Worm (Caenorhabditis elegans): Measurements from ENCODE around the gene mct-5.

The mct-5 gene

DNA sequence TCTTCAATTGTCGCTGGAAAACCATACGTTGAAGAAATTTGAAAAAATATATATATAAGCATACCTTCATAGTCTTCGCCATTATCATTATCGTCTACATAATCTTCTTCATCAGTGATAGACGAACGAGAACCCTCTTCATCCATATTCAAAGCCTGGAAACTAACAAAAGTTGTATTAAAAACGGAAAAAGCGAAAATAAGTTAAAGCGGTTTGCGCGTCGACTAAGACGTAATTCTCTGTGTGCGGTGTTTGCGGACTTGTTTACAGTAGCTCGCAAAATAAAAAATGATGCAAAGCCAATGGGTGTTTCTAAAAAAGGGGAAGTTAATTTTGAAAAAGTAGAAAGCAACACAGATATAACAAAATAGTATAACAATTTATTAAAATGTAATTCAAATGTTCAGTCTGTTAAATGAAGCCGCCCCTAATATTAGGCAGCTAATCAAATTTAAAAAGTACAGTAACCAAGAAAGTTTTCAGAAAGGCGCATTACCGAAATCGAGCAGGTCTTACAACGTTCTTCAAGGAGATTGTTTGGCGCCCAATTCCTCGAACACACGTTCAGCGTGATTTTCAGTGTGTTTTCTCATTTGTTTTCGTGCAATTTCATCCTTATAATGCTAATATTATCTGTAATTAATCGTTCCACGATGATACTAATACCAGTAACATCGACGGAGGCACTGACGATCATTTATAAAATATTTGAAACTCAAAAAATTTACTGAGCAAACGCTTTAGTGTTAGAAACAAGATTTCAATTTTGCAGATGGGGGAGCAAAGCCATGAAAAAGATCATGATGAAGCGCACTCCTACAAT, 33.7 kb upstream of the mct-5 start, which contains the start of the genes T07F8.4 and gld-3 (continued):
- TF ChIP-seq snpc-4 (tag; optimal IDR thresholded peaks at IDR 0.05) = no peak

- no peak for TF ChIP-seq F16B12.6 (tag; optimal IDR thresholded peaks at IDR 0.05)
- no peak for TF ChIP-seq pax-3 (tag; optimal IDR thresholded peaks at IDR 0.05)
- TF ChIP-seq unc-130 (tag; optimal IDR thresholded peaks at IDR 0.05) = no peak
- no peak for TF ChIP-seq lin-13 (GFP tag; optimal IDR thresholded peaks at IDR 0.05)
- no peak for TF ChIP-seq nhr-11 (tag; optimal IDR thresholded peaks at IDR 0.05)
- no peak for TF ChIP-seq Y116A8C.19 (tag; optimal IDR thresholded peaks at IDR 0.05; ENCODE audit: borderline replicate concordance)
- TF ChIP-seq elt-2 (tag; optimal IDR thresholded peaks at IDR 0.05) = no peak
- no peak for TF ChIP-seq elt-3 (tag; optimal IDR thresholded peaks at IDR 0.05)
- TF ChIP-seq lsy-2 (tag; optimal IDR thresholded peaks at IDR 0.05) = no peak
- no peak for TF ChIP-seq ceh-82 (tag; optimal IDR thresholded peaks at IDR 0.05)
- no peak for TF ChIP-seq tbx-2 (tag; optimal IDR thresholded peaks at IDR 0.05)
- TF ChIP-seq nhr-12 (tag; optimal IDR thresholded peaks at IDR 0.05) = no peak
- no peak for TF ChIP-seq nhr-77 (tag; optimal IDR thresholded peaks at IDR 0.05)
- no peak for TF ChIP-seq mep-1 (tag; optimal IDR thresholded peaks at IDR 0.05)
- TF ChIP-seq fkh-4 (tag; optimal IDR thresholded peaks at IDR 0.05; ENCODE audit: borderline replicate concordance) = no peak
- TF ChIP-seq fos-1 (tag; optimal IDR thresholded peaks at IDR 0.05) = no peak
- TF ChIP-seq nhr-90 (tag; optimal IDR thresholded peaks at IDR 0.05; ENCODE audit: poor library complexity) = no peak
- no peak for TF ChIP-seq ets-5 (GFP tag; IDR thresholded peaks at IDR 0.05)
These were observed 28.1 kb upstream of the mct-5 start, which contains the start of gene F10E7.1 for ce11 chrII:7126457-7126856. F10E7.1 (plus strand) TSS chrII:7126757.

DNA sequence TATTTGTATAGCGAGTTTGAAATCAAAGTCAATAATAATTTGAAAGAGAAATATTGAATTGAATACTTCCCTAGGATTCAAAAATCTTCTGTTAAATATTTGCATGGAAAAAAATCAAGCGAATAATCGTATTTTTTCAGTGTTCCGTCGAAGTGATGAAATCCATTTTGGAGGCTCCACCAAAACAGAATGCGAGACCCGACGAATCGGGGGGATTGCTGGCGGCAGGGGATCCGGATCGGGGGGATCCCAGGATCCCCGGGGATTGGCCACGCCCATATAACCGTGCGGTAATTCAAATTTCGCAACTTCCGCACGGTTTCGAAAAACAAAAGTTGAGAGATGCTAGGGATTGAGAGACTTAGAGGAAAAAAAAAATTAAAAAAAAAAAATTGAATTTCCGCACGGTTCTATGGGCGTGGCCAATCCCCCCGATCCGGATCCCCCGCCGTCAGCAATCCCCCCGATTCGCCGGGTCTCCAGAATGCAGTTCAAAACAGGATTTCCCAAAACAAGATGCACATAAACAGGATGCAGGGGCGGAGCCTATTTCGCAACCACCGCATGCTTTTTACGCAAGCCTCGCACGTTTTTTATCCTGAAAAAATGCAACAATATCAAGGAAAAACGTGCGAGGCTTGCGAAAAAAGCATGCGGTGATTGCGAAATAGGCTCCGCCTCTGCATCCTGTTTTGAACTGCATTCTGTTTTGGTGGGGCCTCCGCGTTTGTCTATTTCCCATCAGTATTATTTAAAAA, 24.4 kb upstream of the mct-5 start, which contains the start of gene F10E7.11:
Gene F10E7.11 (minus strand): TSS at position 232 of the 758 bp plus-strand sequence.
- peak; percentile 55 for TF ChIP-seq nhr-47 (tag; optimal IDR thresholded peaks at IDR 0.05)
- peak; percentile 24; the same call in 1 of the 2 replicates for TF ChIP-seq nhr-19 (GFP tag; conservative IDR thresholded peaks at IDR 0.05)
- TF ChIP-seq fkh-8 (tag; optimal IDR thresholded peaks at IDR 0.05) = no peak
- TF ChIP-seq nhr-28 (tag; optimal IDR thresholded peaks at IDR 0.05) = no peak
- TF ChIP-seq alr-1 (tag; optimal IDR thresholded peaks at IDR 0.05; ENCODE audit: borderline replicate concordance) = no peak
- no peak for TF ChIP-seq zag-1 (tag; optimal IDR thresholded peaks at IDR 0.05)
- TF ChIP-seq tbx-2 (tag; optimal IDR thresholded peaks at IDR 0.05) = no peak
- TF ChIP-seq sox-4 (tag; optimal IDR thresholded peaks at IDR 0.05) = no peak
- TF ChIP-seq dsc-1 (tag; optimal IDR thresholded peaks at IDR 0.05) = peak; percentile 38
- TF ChIP-seq nhr-90 (tag; optimal IDR thresholded peaks at IDR 0.05; ENCODE audit: poor library complexity) = no peak
- TF ChIP-seq unc-62 (GFP tag; optimal IDR thresholded peaks at IDR 0.05) = no peak
- TF ChIP-seq fkh-10 (GFP tag; optimal IDR thresholded peaks at IDR 0.05) = no peak
- peak in 1 of 3 experiments; percentile 11 for TF ChIP-seq ceh-82 (tag; optimal IDR thresholded peaks at IDR 0.05)
- TF ChIP-seq lin-15B (tag; optimal IDR thresholded peaks at IDR 0.05) = peak; percentile 11
- TF ChIP-seq nhr-71 (tag; optimal IDR thresholded peaks at IDR 0.05) = peak; percentile 19
- TF ChIP-seq lsy-2 (tag; optimal IDR thresholded peaks at IDR 0.05) = peak; percentile 14 to 41
- TF ChIP-seq pax-3 (tag; optimal IDR thresholded peaks at IDR 0.05) = no peak
- TF ChIP-seq unc-98 (GFP tag; IDR thresholded peaks at IDR 0.05) = no peak
- no peak for TF ChIP-seq mef-2 (tag; optimal IDR thresholded peaks at IDR 0.05)
- TF ChIP-seq sup-37 (GFP tag; optimal IDR thresholded peaks at IDR 0.05) = no peak
- peak in 1 of 2 experiments; percentile 6 for TF ChIP-seq efl-1 (optimal IDR thresholded peaks at IDR 0.05)
- peak in 1 of 2 experiments; percentile 82 for TF ChIP-seq efl-1 (GFP tag; optimal IDR thresholded peaks at IDR 0.05 in 1 of 2)
- TF ChIP-seq irx-1 (tag; optimal IDR thresholded peaks at IDR 0.05) = no peak
- no peak for TF ChIP-seq nhr-76 (tag; optimal IDR thresholded peaks at IDR 0.05)
- TF ChIP-seq lin-39 (tag; optimal IDR thresholded peaks at IDR 0.05) = no peak
- peak; percentile 38 for TF ChIP-seq egl-13 (tag; optimal IDR thresholded peaks at IDR 0.05)
- peak; percentile 16 for TF ChIP-seq swsn-7 (tag; optimal IDR thresholded peaks at IDR 0.05)
- TF ChIP-seq unc-86 (tag; optimal IDR thresholded peaks at IDR 0.05) = peak; percentile 37
- no peak for TF ChIP-seq xbp-1 (tag; optimal IDR thresholded peaks at IDR 0.05)
- peak in 1 of 3 experiments; percentile 15 for TF ChIP-seq dpl-1 (GFP tag; optimal IDR thresholded peaks at IDR 0.05)
- TF ChIP-seq nhr-85 (tag) = peak; percentile 40
- TF ChIP-seq elt-3 (tag; optimal IDR thresholded peaks at IDR 0.05) = no peak
- no peak for TF ChIP-seq fos-1 (tag; optimal IDR thresholded peaks at IDR 0.05)
- no peak for TF ChIP-seq Y116A8C.19 (tag; optimal IDR thresholded peaks at IDR 0.05; ENCODE audit: borderline replicate concordance)

Data from whole organism, L1 larva.